Worm (Caenorhabditis elegans) whole organism, L4 larva: ENCODE data around the gene K09H11.15.

Experiments used
- F10B5.3 ChIP-seq: sonication (generic microtip); optimal IDR thresholded peaks from 2 replicates; lab custom pipeline; 2016; ENCODE audit warnings: mild to moderate bottlenecking, missing genetic modification characterization, missing compliant biosample characterization
- F37D6.2 ChIP-seq: sonication (generic microtip); optimal IDR thresholded peaks from 2 replicates; lab custom pipeline; 2016; ENCODE audit warnings: mild to moderate bottlenecking, missing genetic modification characterization, missing compliant biosample characterization
- F44E2.7 ChIP-seq: fragments of 200-800 bp; sonication (Bioruptor generic); IDR thresholded peaks from 2 replicates; pipeline ENCODE4 v2.1.2; 2022; ENCODE audit warnings: missing genetic modification characterization, missing compliant biosample characterization
- F49E8.2 ChIP-seq: sonication (generic microtip); optimal IDR thresholded peaks from 2 replicates; lab custom pipeline; 2016; ENCODE audit warnings: missing compliant biosample characterization, mild to moderate bottlenecking, missing genetic modification characterization, borderline replicate concordance
- Y48G9A.11 ChIP-seq: fragments of 200-800 bp; sonication (Bioruptor generic); IDR thresholded peaks from 2 replicates; pipeline ENCODE4 v1.3.6; 2022; ENCODE audit warnings: missing genetic modification reagents, missing genetic modification characterization, missing compliant biosample characterization
- Y75B8A.6 ChIP-seq: fragments of 200-800 bp; sonication (Bioruptor generic); IDR thresholded peaks from 2 replicates; pipeline ENCODE4 v1.3.6; 2022; ENCODE audit warnings: missing genetic modification reagents, missing genetic modification characterization, missing compliant biosample characterization
- ZK546.5 ChIP-seq, 2 experiments: sonication (generic microtip); optimal IDR thresholded peaks; 2 replicates each; lab custom pipeline; 2017; ENCODE audit warnings: missing biosample characterization in 2 of 2, missing genetic modification characterization in 2 of 2
- aha-1 ChIP-seq: fragments of 150-350 bp; peaks from one replicate; lab custom pipeline; 2014; ENCODE audit warnings: missing biosample characterization, missing genetic modification characterization
- ama-1 ChIP-seq: fragments of 150-350 bp; optimal IDR thresholded peaks from 2 replicates; lab custom pipeline; 2014; ENCODE audit warnings: inconsistent platforms, mixed read lengths
- attf-4 ChIP-seq: sonication (generic microtip); optimal IDR thresholded peaks from 3 replicates; lab custom pipeline; 2017; ENCODE audit warnings: missing biosample characterization, missing genetic modification characterization
- ceh-20 ChIP-seq: fragments of 200-800 bp; sonication (Bioruptor generic); IDR thresholded peaks from 2 replicates; pipeline ENCODE4 v1.3.6; 2022; ENCODE audit warnings: missing genetic modification reagents, missing genetic modification characterization, missing compliant biosample characterization
- ceh-28 ChIP-seq: fragments of 150-350 bp; optimal IDR thresholded peaks from 2 replicates; lab custom pipeline; 2014; ENCODE audit warnings: missing biosample characterization, missing genetic modification reagents, missing genetic modification characterization
- ceh-32 ChIP-seq: sonication (generic microtip); optimal IDR thresholded peaks from 2 replicates; lab custom pipeline; 2016; ENCODE audit warnings: mild to moderate bottlenecking, missing genetic modification characterization, missing compliant biosample characterization; ENCODE audit not compliant: poor library complexity
- ceh-44 ChIP-seq: fragments of 200-800 bp; sonication (Bioruptor generic); IDR thresholded peaks from 2 replicates; pipeline ENCODE4 v1.3.6; 2022; ENCODE audit warnings: missing genetic modification reagents, missing genetic modification characterization, missing compliant biosample characterization
- ceh-82 ChIP-seq: sonication (generic microtip); optimal IDR thresholded peaks from 2 replicates; lab custom pipeline; 2017; ENCODE audit warnings: missing biosample characterization, missing genetic modification characterization
- ces-1 ChIP-seq: fragments of 150-350 bp; sonication (generic microtip); optimal IDR thresholded peaks from 4 replicates; lab custom pipeline; 2014; ENCODE audit warnings: missing biosample characterization, missing genetic modification reagents, missing genetic modification characterization
- ctbp-1 ChIP-seq: fragments of 200-800 bp; sonication (Bioruptor generic); IDR thresholded peaks from 2 replicates; pipeline ENCODE4 v1.3.6; 2022; ENCODE audit warnings: missing genetic modification reagents, missing genetic modification characterization, missing compliant biosample characterization
- dmd-8 ChIP-seq: fragments of 200-800 bp; sonication (Bioruptor generic); IDR thresholded peaks from 2 replicates; pipeline ENCODE4 v1.3.6; 2022; ENCODE audit warnings: missing genetic modification characterization, missing compliant biosample characterization
- dmd-9 ChIP-seq: fragments of 200-800 bp; sonication (Bioruptor generic); IDR thresholded peaks from 2 replicates; pipeline ENCODE4 v1.3.6; 2022; ENCODE audit warnings: missing genetic modification reagents, missing genetic modification characterization, missing compliant biosample characterization
- egl-27 ChIP-seq: sonication (generic microtip); optimal IDR thresholded peaks from 3 replicates; lab custom pipeline; 2017; ENCODE audit warnings: missing biosample characterization, missing genetic modification reagents, missing genetic modification characterization
- fkh-10 ChIP-seq: fragments of 150-350 bp; optimal IDR thresholded peaks from 2 replicates; lab custom pipeline; 2014; ENCODE audit warnings: missing biosample characterization, missing genetic modification reagents, missing genetic modification characterization
- fos-1 ChIP-seq: fragments of 150-350 bp; optimal IDR thresholded peaks from 2 replicates; lab custom pipeline; 2014; ENCODE audit warnings: missing biosample characterization, missing genetic modification characterization
- hif-1 ChIP-seq, 2 experiments: sonication (generic microtip); optimal IDR thresholded peaks; 2 replicates each; lab custom pipeline; 2016 to 2017; ENCODE audit warnings: missing compliant biosample characterization in 2 of 2, missing genetic modification characterization in 2 of 2, missing genetic modification reagents in 2 of 2, missing genotype in 2 of 2, mild to moderate bottlenecking in 1 of 2
- hlh-11 ChIP-seq: fragments of 200-800 bp; sonication (Bioruptor generic); optimal IDR thresholded peaks from 2 replicates; lab custom pipeline; 2018; ENCODE audit warnings: mild to moderate bottlenecking, missing genetic modification characterization, missing compliant biosample characterization
- hmg-1.1 ChIP-seq: fragments of 200-800 bp; sonication (Bioruptor generic); IDR thresholded peaks from 2 replicates; pipeline ENCODE4 v1.3.6; 2022; ENCODE audit warnings: missing genetic modification reagents, missing genetic modification characterization, missing compliant biosample characterization
- lin-29 ChIP-seq: fragments of 200-800 bp; sonication (Bioruptor generic); IDR thresholded peaks from 2 replicates; pipeline ENCODE4 v1.3.6; 2022; ENCODE audit warnings: missing genetic modification reagents, missing genetic modification characterization, missing compliant biosample characterization
- lin-38 ChIP-seq: fragments of 200-800 bp; sonication (Bioruptor generic); IDR thresholded peaks from 2 replicates; pipeline ENCODE4 v1.3.6; 2022; ENCODE audit warnings: missing genetic modification reagents, missing genetic modification characterization, missing compliant biosample characterization
- lir-3 ChIP-seq: sonication (generic microtip); optimal IDR thresholded peaks from 2 replicates; lab custom pipeline; 2016; ENCODE audit warnings: mild to moderate bottlenecking, missing genetic modification characterization, missing compliant biosample characterization
- madf-5 ChIP-seq, 2 experiments: fragments of 200-800 bp; sonication (Bioruptor generic); IDR thresholded peaks; 2 replicates each; pipeline ENCODE4 v1.3.6; 2022; ENCODE audit warnings: missing compliant biosample characterization in 2 of 2, missing genetic modification characterization in 2 of 2
- madf-9 ChIP-seq: fragments of 200-800 bp; sonication (Bioruptor generic); conservative IDR thresholded peaks from 2 replicates; pipeline ENCODE4 v1.3.6; 2022; ENCODE audit warnings: missing genetic modification reagents, missing genetic modification characterization, missing compliant biosample characterization
- mxl-2 ChIP-seq: fragments of 200-800 bp; sonication (Bioruptor generic); conservative IDR thresholded peaks from 2 replicates; pipeline ENCODE4 v1.3.6; 2022; ENCODE audit warnings: missing genetic modification reagents, missing genetic modification characterization, missing compliant biosample characterization
- mxl-3 ChIP-seq: fragments of 200-800 bp; sonication (Bioruptor generic); optimal IDR thresholded peaks from 2 replicates; lab custom pipeline; 2018; ENCODE audit warnings: mild to moderate bottlenecking, missing genetic modification characterization, missing compliant biosample characterization
- nhr-11 ChIP-seq: fragments of 150-350 bp; optimal IDR thresholded peaks from 2 replicates; lab custom pipeline; 2014; ENCODE audit warnings: missing biosample characterization, missing genetic modification characterization
- nhr-42 ChIP-seq: fragments of 200-800 bp; sonication (Bioruptor generic); IDR thresholded peaks from 2 replicates; pipeline ENCODE4 v1.3.6; 2022; ENCODE audit warnings: missing genetic modification characterization, missing compliant biosample characterization
- nhr-6 ChIP-seq: fragments of 150-350 bp; optimal IDR thresholded peaks from 2 replicates; lab custom pipeline; 2014; ENCODE audit warnings: missing biosample characterization, missing genetic modification characterization
- nhr-76 ChIP-seq: fragments of 150-350 bp; optimal IDR thresholded peaks from 2 replicates; lab custom pipeline; 2014; ENCODE audit warnings: missing biosample characterization, missing genetic modification characterization
- nhr-77 ChIP-seq: fragments of 150-350 bp; optimal IDR thresholded peaks from 2 replicates; lab custom pipeline; 2014; ENCODE audit warnings: missing biosample characterization, missing genetic modification characterization
- pha-4 ChIP-seq, 2 experiments: fragments of 150-350 bp in 1 of 2; fragments of 200-800 bp in 1 of 2; sonication (Bioruptor generic) in 1 of 2; IDR thresholded peaks in 1 of 2; optimal IDR thresholded peaks in 1 of 2; 2 replicates each; pipeline versions ENCODE4 v1.3.6 to Lab custom; 2014 to 2022; ENCODE audit warnings: missing genetic modification characterization in 2 of 2, missing genetic modification reagents in 2 of 2, missing biosample characterization in 1 of 2, missing compliant biosample characterization in 1 of 2
- sdz-12 ChIP-seq: fragments of 200-800 bp; sonication (Bioruptor generic); optimal IDR thresholded peaks from 2 replicates; lab custom pipeline; 2018; ENCODE audit warnings: mild to moderate bottlenecking, missing genetic modification characterization, missing compliant biosample characterization
- set-16 ChIP-seq: fragments of 200-800 bp; sonication (Bioruptor generic); IDR thresholded peaks from 2 replicates; pipeline ENCODE4 v1.3.6; 2022; ENCODE audit warnings: missing genetic modification reagents, missing genetic modification characterization, missing compliant biosample characterization
- skn-1 ChIP-seq: fragments of 150-350 bp; optimal IDR thresholded peaks from 2 replicates; lab custom pipeline; 2014; ENCODE audit warnings: missing biosample characterization, missing genetic modification characterization
- snpc-1.2 ChIP-seq: fragments of 200-800 bp; sonication (Bioruptor generic); IDR thresholded peaks from 2 replicates; pipeline ENCODE4 v1.3.6; 2022; ENCODE audit warnings: missing genetic modification reagents, missing genetic modification characterization, missing compliant biosample characterization
- snpc-4 ChIP-seq: fragments of 150-350 bp; optimal IDR thresholded peaks from 2 replicates; lab custom pipeline; 2014; ENCODE audit warnings: missing biosample characterization, missing genetic modification characterization
- tra-1 ChIP-seq: fragments of 200-800 bp; sonication (Bioruptor generic); IDR thresholded peaks from 2 replicates; pipeline ENCODE4 v1.3.6; 2022; ENCODE audit warnings: missing genetic modification reagents, missing genetic modification characterization, missing compliant biosample characterization
- unc-130 ChIP-seq: sonication (generic microtip); optimal IDR thresholded peaks from 2 replicates; lab custom pipeline; 2016; ENCODE audit warnings: missing genetic modification reagents, missing genetic modification characterization, missing compliant biosample characterization
- unc-62 ChIP-seq, 3 experiments: fragments of 150-350 bp in 1 of 3; sonication (generic microtip); optimal IDR thresholded peaks in 2 of 3; peaks in 1 of 3; 1 replicate in 1 of 3; 2 replicates in 2 of 3; lab custom pipeline; 2014 to 2017; ENCODE audit warnings: missing biosample characterization in 3 of 3, missing genetic modification characterization in 3 of 3, missing genetic modification reagents in 3 of 3, missing genotype in 1 of 3
- vab-7 ChIP-seq: fragments of 200-800 bp; sonication (Bioruptor generic); IDR thresholded peaks from 2 replicates; pipeline ENCODE4 v1.3.6; 2022; ENCODE audit warnings: missing genetic modification reagents, missing genetic modification characterization, missing compliant biosample characterization
- zfp-3 ChIP-seq: fragments of 200-800 bp; sonication (Bioruptor generic); conservative IDR thresholded peaks from 2 replicates; pipeline ENCODE4 v1.3.6; 2022; ENCODE audit warnings: missing genetic modification reagents, missing genetic modification characterization, missing compliant biosample characterization
- zip-11 ChIP-seq: fragments of 200-800 bp; sonication (Bioruptor generic); IDR thresholded peaks from 2 replicates; pipeline ENCODE4 v1.3.6; 2022; ENCODE audit warnings: missing genetic modification characterization, missing compliant biosample characterization
- zip-2 ChIP-seq: fragments of 150-350 bp; optimal IDR thresholded peaks from 2 replicates; lab custom pipeline; 2014; ENCODE audit warnings: missing biosample characterization, missing genetic modification characterization
- ztf-11 ChIP-seq: fragments of 150-350 bp; optimal IDR thresholded peaks from 2 replicates; lab custom pipeline; 2014; ENCODE audit warnings: missing biosample characterization, missing genetic modification characterization

The K09H11.15 gene

ce11 chrV:5717237-5717935 lies 13.3 kb downstream of the K09H11.15 start, which contains the start of gene rga-3:
Gene rga-3 (plus strand): TSS chrV:5717885.
- no peak for TF ChIP-seq attf-4 (tag; lab: Kevin White, UChicago)
- TF ChIP-seq F49E8.2 (tag; lab: Kevin White, UChicago), result peak; percentile 95
- no peak for TF ChIP-seq nhr-6 (tag; lab: Kevin White, UChicago)
- TF ChIP-seq nhr-11, result no peak
- no peak for TF ChIP-seq ceh-20 (GFP tag; lab: Robert Waterston, UW)
- TF ChIP-seq zip-11 (GFP tag; lab: Robert Waterston, UW), result no peak
- peak; percentile 97 for TF ChIP-seq Y48G9A.11 (GFP tag; lab: Robert Waterston, UW)
- no peak for TF ChIP-seq tra-1 (GFP tag; lab: Robert Waterston, UW)
- TF ChIP-seq ZK546.5 (tag; optimal IDR thresholded peaks at IDR 0.05; lab: Kevin White, UChicago), result no peak
- no peak for TF ChIP-seq zfp-3
- TF ChIP-seq dmd-8, result no peak
- TF ChIP-seq lir-3 (tag; lab: Kevin White, UChicago), result no peak
- TF ChIP-seq skn-1 (tag; lab: Kevin White, UChicago), result no peak
- peak; percentile 80 for TF ChIP-seq lin-38
- TF ChIP-seq snpc-4 (tag; lab: Kevin White, UChicago), result no peak
- TF ChIP-seq vab-7 (GFP tag; lab: Robert Waterston, UW), result no peak
- no peak for TF ChIP-seq ama-1
- no peak for TF ChIP-seq ces-1 (GFP tag; lab: Kevin White, UChicago)
- no peak for TF ChIP-seq ceh-82 (tag; lab: Kevin White, UChicago)
- no peak for TF ChIP-seq sdz-12 (GFP tag; lab: Kevin White, UChicago)
- TF ChIP-seq mxl-3 (GFP tag; lab: Kevin White, UChicago), result no peak
- TF ChIP-seq mxl-2 (GFP tag; lab: Robert Waterston, UW), result no peak
- TF ChIP-seq pha-4 (GFP tag; IDR thresholded peaks at IDR 0.05; lab: Robert Waterston, UW), result no peak
- TF ChIP-seq pha-4 (tag; optimal IDR thresholded peaks at IDR 0.05; lab: Kevin White, UChicago), result no peak
- no peak for TF ChIP-seq fkh-10 (GFP tag; lab: Kevin White, UChicago)
- no peak for TF ChIP-seq hmg-1.1 (GFP tag; lab: Robert Waterston, UW)
- TF ChIP-seq fos-1 (tag; lab: Kevin White, UChicago), result no peak
- TF ChIP-seq egl-27, result no peak
- no peak for TF ChIP-seq Y75B8A.6
- no peak for TF ChIP-seq ztf-11 (tag; lab: Kevin White, UChicago)
- no peak for TF ChIP-seq ceh-32 (tag; lab: Kevin White, UChicago)
- no peak for TF ChIP-seq madf-5 (GFP tag; IDR thresholded peaks at IDR 0.05; lab: Robert Waterston, UW)
- no peak for TF ChIP-seq nhr-77 (tag; lab: Kevin White, UChicago)
- TF ChIP-seq nhr-42 (GFP tag; lab: Robert Waterston, UW), result no peak
- no peak for TF ChIP-seq hif-1 (tag; optimal IDR thresholded peaks at IDR 0.05; lab: Kevin White, UChicago)
- TF ChIP-seq F37D6.2 (tag; lab: Kevin White, UChicago), result no peak
- peak; percentile 97 for TF ChIP-seq unc-130 (GFP tag; lab: Kevin White, UChicago)
- TF ChIP-seq zip-2 (tag; lab: Kevin White, UChicago), result no peak
- no peak for TF ChIP-seq lin-29 (GFP tag; lab: Robert Waterston, UW)
- no peak for TF ChIP-seq aha-1
- no peak for TF ChIP-seq dmd-9 (GFP tag; lab: Robert Waterston, UW)
- TF ChIP-seq snpc-1.2, result peak; percentile 76
- no peak for TF ChIP-seq hlh-11 (tag; lab: Kevin White, UChicago)
- TF ChIP-seq ceh-44 (GFP tag; lab: Robert Waterston, UW), result 0 out of 2 replicates have a peak, but pooled peaks have one; percentile 12
- TF ChIP-seq F10B5.3 (tag; lab: Kevin White, UChicago), result no peak
- no peak for TF ChIP-seq ctbp-1 (GFP tag; lab: Robert Waterston, UW)
- TF ChIP-seq F44E2.7 (GFP tag; lab: Robert Waterston, UW), result no peak
- no peak for TF ChIP-seq set-16
- no peak for TF ChIP-seq madf-9 (GFP tag; lab: Robert Waterston, UW)
- no peak for TF ChIP-seq nhr-76 (tag; lab: Kevin White, UChicago)
- TF ChIP-seq unc-62 (GFP tag; optimal IDR thresholded peaks at IDR 0.05 in 1 of 2; lab: Kevin White, UChicago), result peak in 1 of 2 experiments; percentile 34
- TF ChIP-seq unc-62 (tag; optimal IDR thresholded peaks at IDR 0.05; lab: Kevin White, UChicago), result no peak
- TF ChIP-seq ceh-28 (tag; lab: Kevin White, UChicago), result no peak
